Worm (Caenorhabditis elegans): ENCODE results near the gene Y11D7A.9.
"Not testable (repeated sequence)": the region's sequence is repeated elsewhere in the genome, so short reads cannot be mapped to it uniquely, and the experiment has no call there.

- not testable (repeated sequence) for TF ChIP-seq ahr-1 (tag; optimal IDR thresholded peaks at IDR 0.05); ceh-22 (tag; optimal IDR thresholded peaks at IDR 0.05); fkh-10 (GFP tag; optimal IDR thresholded peaks at IDR 0.05); pha-4 (tag; optimal IDR thresholded peaks at IDR 0.05); unc-42 (tag; optimal IDR thresholded peaks at IDR 0.05); ets-4 (tag; optimal IDR thresholded peaks at IDR 0.05); K09A11.1 (tag; optimal IDR thresholded peaks at IDR 0.05; ENCODE audit: insufficient read depth); unc-86 (tag; optimal IDR thresholded peaks at IDR 0.05); ama-1 (optimal IDR thresholded peaks at IDR 0.05); pag-3 (tag; optimal IDR thresholded peaks at IDR 0.05; ENCODE audit: borderline replicate concordance); elt-2 (tag; optimal IDR thresholded peaks at IDR 0.05); sox-4 (tag; optimal IDR thresholded peaks at IDR 0.05); ceh-45 (GFP tag; IDR thresholded peaks at IDR 0.05)
These were observed 37.9 kb upstream of the Y11D7A.9 start, which contains the start of gene nhr-264 for ce11 chrIV:9293825-9294224.
